Fruit fly (Drosophila melanogaster) whole organism, embryonic: ENCODE measurements around the gene Sk1.

Source experiments
- Usf ChIP-seq: fragments of 200-800 bp; sonication (Bioruptor generic); optimal IDR thresholded peaks from 2 replicates; lab custom pipeline; 2017; ENCODE audit warnings: missing genotype, missing biosample characterization, missing genetic modification characterization
- slou ChIP-seq: fragments of 200-800 bp; sonication (Bioruptor generic); optimal IDR thresholded peaks from 3 replicates; lab custom pipeline; 2016; ENCODE audit warnings: missing biosample characterization, missing genetic modification characterization

- no peak for TF ChIP-seq slou (GFP tag; lab: Kevin White, UChicago)
- no peak for TF ChIP-seq Usf (GFP tag; lab: Kevin White, UChicago)
These were observed 15.1 kb upstream of the Sk1 start for dm6 chrX:11427282-11427689.
